Worm (Caenorhabditis elegans) whole organism, young adult: Measurements from ENCODE around the gene K03H6.4.

Experiments
- B0019.2 ChIP-seq: fragments of 200-800 bp; sonication (Bioruptor generic); conservative IDR thresholded peaks from 2 replicates; pipeline ENCODE4 v1.3.6; 2022; ENCODE audit warnings: missing genetic modification reagents, missing genetic modification characterization, missing compliant biosample characterization
- Y79H2A.3 ChIP-seq: fragments of 200-800 bp; sonication (Bioruptor generic); conservative IDR thresholded peaks from 2 replicates; pipeline ENCODE4 v1.3.6; 2022; ENCODE audit warnings: missing genetic modification reagents, missing genetic modification characterization, missing compliant biosample characterization
- ama-1 ChIP-seq, 3 experiments: fragments of 150-350 bp in 1 of 3; sonication (generic microtip) in 2 of 3; optimal IDR thresholded peaks; 2 replicates each; lab custom pipeline; 2014 to 2018; ENCODE audit warnings: missing biosample characterization in 2 of 3, missing genetic modification characterization in 2 of 3, missing genetic modification reagents in 2 of 3
- attf-3 ChIP-seq: fragments of 200-800 bp; sonication (Bioruptor generic); conservative IDR thresholded peaks from 2 replicates; pipeline ENCODE4 v1.3.6; 2022; ENCODE audit warnings: missing genetic modification reagents, missing genetic modification characterization, missing compliant biosample characterization
- cebp-2 ChIP-seq: fragments of 200-800 bp; sonication (Bioruptor generic); IDR thresholded peaks from 2 replicates; pipeline ENCODE4 v1.3.6; 2022; ENCODE audit warnings: missing genetic modification characterization, missing compliant biosample characterization
- ets-4 ChIP-seq: fragments of 200-800 bp; sonication (Bioruptor generic); optimal IDR thresholded peaks from 2 replicates; lab custom pipeline; 2018; ENCODE audit warnings: mild to moderate bottlenecking, missing genetic modification characterization, missing compliant biosample characterization
- him-1 ChIP-seq: sonication (generic microtip); optimal IDR thresholded peaks from 2 replicates; lab custom pipeline; 2016; ENCODE audit warnings: missing genotype, missing genetic modification reagents, missing genetic modification characterization, missing compliant biosample characterization
- hmg-20 ChIP-seq: fragments of 200-800 bp; sonication (Bioruptor generic); IDR thresholded peaks from 2 replicates; pipeline ENCODE4 v1.3.6; 2022; ENCODE audit warnings: missing genetic modification reagents, missing genetic modification characterization, missing compliant biosample characterization
- lsy-27 ChIP-seq: sonication (generic microtip); optimal IDR thresholded peaks from 2 replicates; lab custom pipeline; 2017; ENCODE audit warnings: missing genetic modification characterization, mild to moderate bottlenecking, missing compliant biosample characterization, antibody characterized with exemption, missing genotype, borderline replicate concordance; ENCODE audit not compliant: insufficient read depth
- pha-4 ChIP-seq: fragments of 150-350 bp; sonication (generic microtip); optimal IDR thresholded peaks from 2 replicates; lab custom pipeline; 2014; ENCODE audit warnings: missing biosample characterization, missing genetic modification reagents, missing genetic modification characterization
- sdz-38 ChIP-seq: sonication (generic microtip); optimal IDR thresholded peaks from 2 replicates; lab custom pipeline; 2016; ENCODE audit warnings: missing genotype, missing genetic modification characterization, missing compliant biosample characterization
- snpc-1.1 ChIP-seq: sonication (generic microtip); optimal IDR thresholded peaks from 2 replicates; lab custom pipeline; 2017; ENCODE audit warnings: missing genetic modification characterization, mild to moderate bottlenecking, missing compliant biosample characterization, antibody characterized with exemption, moderate library complexity, missing genotype, missing genetic modification reagents; ENCODE audit not compliant: insufficient read depth
- snpc-4 ChIP-seq, 5 experiments: fragments of 150-350 bp in 1 of 5; sonication (generic microtip) in 4 of 5; optimal IDR thresholded peaks; 2 replicates each; lab custom pipeline; 2014 to 2018; ENCODE audit warnings: missing genetic modification characterization in 5 of 5, missing biosample characterization in 3 of 5, antibody characterized with exemption in 2 of 5, mild to moderate bottlenecking in 2 of 5, missing compliant biosample characterization in 2 of 5, missing genotype in 2 of 5, moderate library complexity in 2 of 5, missing genetic modification reagents in 1 of 5
- unc-130 ChIP-seq: sonication (generic microtip); optimal IDR thresholded peaks from 2 replicates; lab custom pipeline; 2016; ENCODE audit warnings: missing genetic modification reagents, missing genetic modification characterization, missing compliant biosample characterization

DNA sequence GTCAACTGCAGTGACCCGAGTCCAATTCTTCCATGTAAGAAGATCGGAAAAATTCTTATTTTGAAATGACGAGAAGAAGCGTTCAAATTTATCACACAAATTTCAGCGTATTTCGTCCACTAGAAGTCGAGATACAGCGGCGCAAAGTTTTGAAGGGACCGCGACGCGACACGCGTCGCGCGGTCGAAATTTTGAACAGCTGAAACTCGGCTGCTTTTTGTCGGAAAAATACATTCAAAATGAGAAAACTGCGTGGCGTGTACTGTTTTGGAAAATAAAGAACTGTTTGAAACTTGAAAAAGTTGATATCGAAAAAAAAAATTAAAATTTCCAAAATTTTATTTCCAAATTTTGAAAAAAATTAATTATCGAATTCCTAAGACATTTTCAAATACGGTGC is 8.2 kb downstream of the K03H6.4 start:
- TF ChIP-seq snpc-4 (GFP tag; optimal IDR thresholded peaks at IDR 0.05; lab: Kevin White, UChicago) (no peak), snpc-4 (tag; optimal IDR thresholded peaks at IDR 0.05; lab: Kevin White, UChicago) (no peak), B0019.2 (GFP tag; lab: Robert Waterston, UW) (no peak), ama-1 (optimal IDR thresholded peaks at IDR 0.05; lab: Kevin White, UChicago) (no peak), ama-1 (GFP tag; optimal IDR thresholded peaks at IDR 0.05; lab: Kevin White, UChicago) (no peak), Y79H2A.3 (GFP tag; lab: Robert Waterston, UW) (no peak), sdz-38 (tag; lab: Kevin White, UChicago) (no peak), him-1 (tag; lab: Kevin White, UChicago) (no peak), hmg-20 (no peak), snpc-1.1 (no peak), pha-4 (no peak), attf-3 (GFP tag; lab: Robert Waterston, UW) (no peak), cebp-2 (GFP tag; lab: Robert Waterston, UW) (no peak), ets-4 (GFP tag; lab: Kevin White, UChicago) (no peak), lsy-27 (tag; lab: Kevin White, UChicago) (no peak), unc-130 (GFP tag; lab: Kevin White, UChicago) (no peak)
